Fruit fly (Drosophila melanogaster): Measurements from ENCODE around the gene CG11857.

CG11857 gene

DNA sequence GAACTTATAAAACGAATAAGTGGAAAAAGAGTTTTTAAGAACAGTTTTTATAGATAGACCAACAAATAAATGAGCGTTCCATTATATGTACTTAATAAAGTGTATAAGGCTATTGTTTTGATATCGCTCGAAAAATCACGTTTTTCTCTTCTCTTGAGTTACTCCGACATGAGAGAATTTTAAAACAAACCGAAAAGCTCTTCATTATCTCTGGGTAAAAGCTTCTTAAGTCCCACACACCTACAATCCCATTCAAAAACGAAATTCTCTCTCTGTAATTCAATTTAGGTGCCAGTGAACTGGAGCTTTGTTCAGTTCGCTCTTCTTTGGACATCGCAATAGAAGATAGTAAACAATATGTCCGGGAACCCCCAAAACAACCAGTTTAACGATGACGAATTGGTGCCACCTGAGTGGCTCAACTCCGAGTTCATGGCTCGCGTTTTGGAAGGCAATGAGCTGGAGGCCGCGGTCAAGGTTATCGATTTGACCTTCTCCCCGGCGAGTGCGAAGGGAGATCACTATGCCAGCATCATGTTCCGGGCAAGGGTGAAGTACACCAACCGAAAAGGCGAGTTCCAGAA lies 45.3 kb downstream of the CG11857 start, which contains the start of gene CG31436 (continued):
- TF ChIP-seq al (GFP tag; IDR thresholded peaks at IDR 0.05) (no peak), CG12391 (tag; optimal IDR thresholded peaks at IDR 0.05) (no peak), her (GFP tag; optimal IDR thresholded peaks at IDR 0.05) (no peak), CG16863 (GFP tag; optimal IDR thresholded peaks at IDR 0.05) (no peak)

DNA sequence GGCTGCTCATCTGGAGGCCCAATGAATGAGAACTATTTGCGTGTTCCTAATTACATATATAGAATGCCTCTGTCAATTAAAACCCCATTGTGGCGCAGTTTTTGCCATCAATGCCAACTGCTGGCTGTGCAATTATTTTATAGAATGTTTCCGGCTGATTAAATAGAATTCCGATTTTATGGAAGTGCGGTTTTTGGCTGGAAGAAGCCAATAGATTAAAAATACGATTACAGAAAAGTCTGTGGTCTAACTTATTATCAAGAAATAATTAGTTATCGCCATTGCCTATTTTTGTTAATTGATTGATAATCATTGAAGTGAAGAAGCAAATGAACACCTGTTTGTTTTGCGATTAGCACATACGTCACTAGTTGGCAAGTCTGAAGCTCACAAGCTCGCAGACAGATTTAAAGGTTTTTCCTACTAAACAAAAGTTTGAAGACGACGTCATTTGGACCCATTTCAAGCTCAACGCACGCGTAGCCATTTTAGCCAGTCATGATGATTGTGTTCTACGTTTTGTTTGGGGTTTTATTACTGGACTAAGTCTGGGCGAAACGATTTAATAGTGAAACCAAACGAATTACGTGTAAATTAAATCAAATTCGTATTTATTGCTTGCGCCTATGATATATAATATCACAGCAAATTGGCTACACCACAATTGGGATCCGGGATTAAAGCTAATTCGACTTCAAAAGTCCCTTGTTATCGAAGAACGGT lies 47.3 kb downstream of the CG11857 start:
- TF ChIP-seq CG32772 (GFP tag; IDR thresholded peaks at IDR 0.05) (no peak), CG7786 (GFP tag; optimal IDR thresholded peaks at IDR 0.05) (no peak), disco-r (GFP tag; optimal IDR thresholded peaks at IDR 0.05) (no peak), tin (GFP tag; optimal IDR thresholded peaks at IDR 0.05) (no peak), CG12155 (GFP tag; optimal IDR thresholded peaks at IDR 0.05) (no peak), CG15073 (GFP tag; optimal IDR thresholded peaks at IDR 0.05) (no peak), sug (tag; optimal IDR thresholded peaks at IDR 0.05) (peak; percentile 74), zf30C (GFP tag; optimal IDR thresholded peaks at IDR 0.05) (no peak), HLH3B (GFP tag; IDR thresholded peaks at IDR 0.05) (no peak), sim (GFP tag; IDR thresholded peaks at IDR 0.05) (no peak), mirr (GFP tag; optimal IDR thresholded peaks at IDR 0.05) (peak; percentile 40), en (GFP tag; optimal IDR thresholded peaks at IDR 0.05) (no peak), Hr39 (optimal IDR thresholded peaks at IDR 0.05) (no peak), Kr (GFP tag; optimal IDR thresholded peaks at IDR 0.05) (no peak), BtbVII (GFP tag; optimal IDR thresholded peaks at IDR 0.05) (peak; percentile 58), CG3847 (GFP tag; IDR thresholded peaks at IDR 0.05) (no peak), CG13894 (tag; optimal IDR thresholded peaks at IDR 0.05) (no peak), z (GFP tag; IDR thresholded peaks at IDR 0.05) (no peak), Awh (GFP tag; IDR thresholded peaks at IDR 0.05) (no peak), CG17328 (GFP tag; IDR thresholded peaks at IDR 0.05) (no peak), CG2199 (GFP tag; IDR thresholded peaks at IDR 0.05) (no peak), ERR (GFP tag; optimal IDR thresholded peaks at IDR 0.05) (no peak), CG6654 (GFP tag; optimal IDR thresholded peaks at IDR 0.05) (no peak), CG34376 (GFP tag; optimal IDR thresholded peaks at IDR 0.05) (peak; percentile 48), chinmo (GFP tag; IDR thresholded peaks at IDR 0.05; ENCODE audit: partially characterized antibody) (0 out of 4 replicates have a peak, but pooled peaks have one; percentile 64), nmo (GFP tag; optimal IDR thresholded peaks at IDR 0.05) (no peak), ken (GFP tag; IDR thresholded peaks at IDR 0.05) (no peak), pan (optimal IDR thresholded peaks at IDR 0.05) (no peak), pan (GFP tag; optimal IDR thresholded peaks at IDR 0.05 in 1 of 2, IDR thresholded peaks at IDR 0.05 in 1 of 2) (no peak), D (optimal IDR thresholded peaks at IDR 0.05) (no peak), D (GFP tag; optimal IDR thresholded peaks at IDR 0.05) (no peak), sc (optimal IDR thresholded peaks at IDR 0.05) (no peak), sc (GFP tag; optimal IDR thresholded peaks at IDR 0.05) (no peak), exex (tag; optimal IDR thresholded peaks at IDR 0.05) (peak; percentile 99), lbe (GFP tag; optimal IDR thresholded peaks at IDR 0.05) (no peak), Med (GFP tag) (peak; percentile 63), lab (GFP tag; optimal IDR thresholded peaks at IDR 0.05) (peak; percentile 19), Nf-YB (GFP tag; optimal IDR thresholded peaks at IDR 0.05) (no peak), grn (GFP tag; optimal IDR thresholded peaks at IDR 0.05) (peak; percentile 40), ap (GFP tag; IDR thresholded peaks at IDR 0.05) (no peak), CG11696 (GFP tag; IDR thresholded peaks at IDR 0.05) (no peak), ind (GFP tag; optimal IDR thresholded peaks at IDR 0.05) (no peak), sd (tag; optimal IDR thresholded peaks at IDR 0.05) (peak; percentile 70), lmd (GFP tag; IDR thresholded peaks at IDR 0.05) (no peak)
